Worm (Caenorhabditis elegans): ENCODE results near the gene cpt-6.

DNA sequence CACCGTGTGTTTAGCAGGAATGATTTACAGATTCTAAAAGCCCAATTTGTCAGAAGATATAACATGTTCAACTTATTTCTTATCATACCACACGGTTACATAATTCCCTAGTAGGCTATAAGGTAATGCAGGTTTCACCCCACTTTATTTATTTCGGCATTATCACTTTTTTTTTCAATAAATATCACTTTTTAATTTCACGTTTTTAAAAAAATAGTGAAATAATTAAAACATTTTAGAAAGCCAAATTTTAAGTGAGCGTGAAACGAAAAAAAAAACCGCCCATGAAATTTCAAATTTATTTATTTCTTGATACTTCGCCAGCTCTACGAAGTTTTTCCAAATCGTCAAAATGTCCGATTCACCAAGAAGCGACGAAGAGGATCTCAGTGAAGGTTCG, 45.4 kb downstream of the cpt-6 start, which contains the start of gene fbxa-196:
- TF ChIP-seq ama-1 (optimal IDR thresholded peaks at IDR 0.05), result no peak
- no peak for TF ChIP-seq flt-1 (GFP tag; IDR thresholded peaks at IDR 0.05)
- TF ChIP-seq aly-1 (tag; optimal IDR thresholded peaks at IDR 0.05), result no peak

Measured in whole organism, early embryonic.